Worm (Caenorhabditis elegans) whole organism, L4 larva: Measurements from ENCODE around the gene ZK550.6.

Source experiments
- D1046.2 ChIP-seq: fragments of 200-800 bp; sonication (Bioruptor generic); IDR thresholded peaks from 2 replicates; pipeline ENCODE4 v1.3.6; 2022; ENCODE audit warnings: missing genetic modification characterization, missing compliant biosample characterization
- F10B5.3 ChIP-seq: sonication (generic microtip); optimal IDR thresholded peaks from 2 replicates; lab custom pipeline; 2016; ENCODE audit warnings: mild to moderate bottlenecking, missing genetic modification characterization, missing compliant biosample characterization
- F44E2.7 ChIP-seq: fragments of 200-800 bp; sonication (Bioruptor generic); IDR thresholded peaks from 2 replicates; pipeline ENCODE4 v2.1.2; 2022; ENCODE audit warnings: missing genetic modification characterization, missing compliant biosample characterization
- F49E8.2 ChIP-seq: sonication (generic microtip); optimal IDR thresholded peaks from 2 replicates; lab custom pipeline; 2016; ENCODE audit warnings: missing compliant biosample characterization, mild to moderate bottlenecking, missing genetic modification characterization, borderline replicate concordance
- T26A8.4 ChIP-seq: fragments of 200-800 bp; sonication (Bioruptor generic); IDR thresholded peaks from 2 replicates; pipeline ENCODE4 v1.3.6; 2022; ENCODE audit warnings: missing genetic modification characterization, missing compliant biosample characterization
- Y105C5A.15 ChIP-seq: fragments of 200-800 bp; sonication (Bioruptor generic); IDR thresholded peaks from 2 replicates; pipeline ENCODE4 v1.3.6; 2022; ENCODE audit warnings: missing genetic modification characterization, missing compliant biosample characterization
- aha-1 ChIP-seq: fragments of 150-350 bp; peaks from one replicate; lab custom pipeline; 2014; ENCODE audit warnings: missing biosample characterization, missing genetic modification characterization
- aly-2 ChIP-seq: sonication (generic microtip); optimal IDR thresholded peaks from 2 replicates; lab custom pipeline; 2018; ENCODE audit warnings: missing biosample characterization, missing genetic modification characterization
- arid-1 ChIP-seq: fragments of 200-800 bp; sonication (Bioruptor generic); conservative IDR thresholded peaks from 2 replicates; pipeline ENCODE4 v1.3.6; 2022; ENCODE audit warnings: missing genetic modification reagents, missing genetic modification characterization, missing compliant biosample characterization
- ceh-44 ChIP-seq: fragments of 200-800 bp; sonication (Bioruptor generic); IDR thresholded peaks from 2 replicates; pipeline ENCODE4 v1.3.6; 2022; ENCODE audit warnings: missing genetic modification reagents, missing genetic modification characterization, missing compliant biosample characterization
- ctbp-1 ChIP-seq: fragments of 200-800 bp; sonication (Bioruptor generic); IDR thresholded peaks from 2 replicates; pipeline ENCODE4 v1.3.6; 2022; ENCODE audit warnings: missing genetic modification reagents, missing genetic modification characterization, missing compliant biosample characterization
- daf-12 ChIP-seq: fragments of 150-350 bp; optimal IDR thresholded peaks from 2 replicates; lab custom pipeline; 2014; ENCODE audit warnings: missing biosample characterization, missing genetic modification reagents, missing genetic modification characterization
- daf-16 ChIP-seq, 3 experiments: sonication (generic microtip); optimal IDR thresholded peaks; 2 replicates each; lab custom pipeline; 2016 to 2017; ENCODE audit warnings: missing genetic modification characterization in 3 of 3, missing genetic modification reagents in 3 of 3, mild to moderate bottlenecking in 2 of 3, missing compliant biosample characterization in 2 of 3, missing biosample characterization in 1 of 3, moderate library complexity in 1 of 3
- daf-19 ChIP-seq: fragments of 200-800 bp; sonication (Bioruptor generic); conservative IDR thresholded peaks from 2 replicates; pipeline ENCODE4 v1.3.6; 2022; ENCODE audit warnings: missing genetic modification characterization, missing compliant biosample characterization
- daf-8 ChIP-seq: fragments of 200-800 bp; sonication (Bioruptor generic); IDR thresholded peaks from 2 replicates; pipeline ENCODE4 v1.3.6; 2022; ENCODE audit warnings: missing genetic modification characterization, missing compliant biosample characterization
- dmd-6 ChIP-seq: fragments of 200-800 bp; sonication (Bioruptor generic); IDR thresholded peaks from 2 replicates; pipeline ENCODE4 v1.3.6; 2022; ENCODE audit warnings: missing genetic modification reagents, missing genetic modification characterization, missing compliant biosample characterization
- dmd-9 ChIP-seq: fragments of 200-800 bp; sonication (Bioruptor generic); IDR thresholded peaks from 2 replicates; pipeline ENCODE4 v1.3.6; 2022; ENCODE audit warnings: missing genetic modification reagents, missing genetic modification characterization, missing compliant biosample characterization
- duxl-1 ChIP-seq: sonication (generic microtip); optimal IDR thresholded peaks from 2 replicates; lab custom pipeline; 2016; ENCODE audit warnings: mild to moderate bottlenecking, missing genetic modification characterization, moderate library complexity, missing compliant biosample characterization; ENCODE audit not compliant: poor library complexity
- egl-43 ChIP-seq: fragments of 200-800 bp; sonication (Bioruptor generic); IDR thresholded peaks from 2 replicates; pipeline ENCODE4 v1.3.6; 2022; ENCODE audit warnings: missing genetic modification reagents, missing genetic modification characterization, missing compliant biosample characterization
- hif-1 ChIP-seq, 2 experiments: sonication (generic microtip); optimal IDR thresholded peaks; 2 replicates each; lab custom pipeline; 2016 to 2017; ENCODE audit warnings: missing compliant biosample characterization in 2 of 2, missing genetic modification characterization in 2 of 2, missing genetic modification reagents in 2 of 2, missing genotype in 2 of 2, mild to moderate bottlenecking in 1 of 2
- lin-1 ChIP-seq: fragments of 200-800 bp; sonication (Bioruptor generic); IDR thresholded peaks from 2 replicates; pipeline ENCODE4 v1.3.6; 2022; ENCODE audit warnings: missing genetic modification reagents, missing genetic modification characterization, missing compliant biosample characterization
- lin-13 ChIP-seq: fragments of 150-350 bp; optimal IDR thresholded peaks from 2 replicates; lab custom pipeline; 2014; ENCODE audit warnings: missing biosample characterization, missing genetic modification reagents, missing genetic modification characterization
- lin-38 ChIP-seq: fragments of 200-800 bp; sonication (Bioruptor generic); IDR thresholded peaks from 2 replicates; pipeline ENCODE4 v1.3.6; 2022; ENCODE audit warnings: missing genetic modification reagents, missing genetic modification characterization, missing compliant biosample characterization
- lsy-2 ChIP-seq, 2 experiments: fragments of 150-350 bp in 1 of 2; sonication (generic microtip) in 1 of 2; optimal IDR thresholded peaks; 2 replicates each; lab custom pipeline; 2014 to 2017; ENCODE audit warnings: missing biosample characterization in 2 of 2, missing genetic modification characterization in 2 of 2
- madf-5 ChIP-seq, 2 experiments: fragments of 200-800 bp; sonication (Bioruptor generic); IDR thresholded peaks; 2 replicates each; pipeline ENCODE4 v1.3.6; 2022; ENCODE audit warnings: missing compliant biosample characterization in 2 of 2, missing genetic modification characterization in 2 of 2
- mdt-29 ChIP-seq: fragments of 200-800 bp; sonication (Bioruptor generic); IDR thresholded peaks from 2 replicates; pipeline ENCODE4 v1.3.6; 2022; ENCODE audit warnings: missing genetic modification reagents, missing genetic modification characterization, missing compliant biosample characterization
- mep-1 ChIP-seq: fragments of 150-350 bp; sonication (generic microtip); optimal IDR thresholded peaks from 3 replicates; lab custom pipeline; 2014; ENCODE audit warnings: missing biosample characterization, missing genetic modification characterization
- nhr-102 ChIP-seq: sonication (generic microtip); optimal IDR thresholded peaks from 2 replicates; lab custom pipeline; 2016; ENCODE audit warnings: mild to moderate bottlenecking, missing genetic modification characterization, moderate library complexity, missing compliant biosample characterization
- nhr-111 ChIP-seq: fragments of 200-800 bp; sonication (Bioruptor generic); optimal IDR thresholded peaks from 2 replicates; lab custom pipeline; 2018; ENCODE audit warnings: mild to moderate bottlenecking, missing genetic modification characterization, missing compliant biosample characterization
- pha-4 ChIP-seq, 2 experiments: fragments of 150-350 bp in 1 of 2; fragments of 200-800 bp in 1 of 2; sonication (Bioruptor generic) in 1 of 2; IDR thresholded peaks in 1 of 2; optimal IDR thresholded peaks in 1 of 2; 2 replicates each; pipeline versions ENCODE4 v1.3.6 to Lab custom; 2014 to 2022; ENCODE audit warnings: missing genetic modification characterization in 2 of 2, missing genetic modification reagents in 2 of 2, missing biosample characterization in 1 of 2, missing compliant biosample characterization in 1 of 2
- php-3 ChIP-seq: fragments of 200-800 bp; sonication (Bioruptor generic); IDR thresholded peaks from 2 replicates; pipeline ENCODE4 v1.3.6; 2022; ENCODE audit warnings: missing genetic modification reagents, missing genetic modification characterization, missing compliant biosample characterization
- rbr-2 ChIP-seq: sonication (generic microtip); optimal IDR thresholded peaks from 2 replicates; lab custom pipeline; 2016; ENCODE audit warnings: missing genotype, missing genetic modification characterization, missing compliant biosample characterization
- saeg-2 ChIP-seq: fragments of 200-800 bp; sonication (Bioruptor generic); IDR thresholded peaks from 2 replicates; pipeline ENCODE4 v1.3.6; 2022; ENCODE audit warnings: missing genetic modification reagents, missing genetic modification characterization, missing compliant biosample characterization
- set-16 ChIP-seq: fragments of 200-800 bp; sonication (Bioruptor generic); IDR thresholded peaks from 2 replicates; pipeline ENCODE4 v1.3.6; 2022; ENCODE audit warnings: missing genetic modification reagents, missing genetic modification characterization, missing compliant biosample characterization
- snpc-1.2 ChIP-seq: fragments of 200-800 bp; sonication (Bioruptor generic); IDR thresholded peaks from 2 replicates; pipeline ENCODE4 v1.3.6; 2022; ENCODE audit warnings: missing genetic modification reagents, missing genetic modification characterization, missing compliant biosample characterization
- tag-97 ChIP-seq: fragments of 200-800 bp; sonication (Bioruptor generic); IDR thresholded peaks from 2 replicates; pipeline ENCODE4 v1.3.6; 2022; ENCODE audit warnings: missing genetic modification characterization, missing compliant biosample characterization
- tra-1 ChIP-seq: fragments of 200-800 bp; sonication (Bioruptor generic); IDR thresholded peaks from 2 replicates; pipeline ENCODE4 v1.3.6; 2022; ENCODE audit warnings: missing genetic modification reagents, missing genetic modification characterization, missing compliant biosample characterization
- unc-39 ChIP-seq: sonication (generic microtip); optimal IDR thresholded peaks from 2 replicates; lab custom pipeline; 2017; ENCODE audit warnings: missing biosample characterization, missing genetic modification characterization
- zfp-3 ChIP-seq: fragments of 200-800 bp; sonication (Bioruptor generic); conservative IDR thresholded peaks from 2 replicates; pipeline ENCODE4 v1.3.6; 2022; ENCODE audit warnings: missing genetic modification reagents, missing genetic modification characterization, missing compliant biosample characterization

Gene ZK550.6

ce11 chrIV:17279592-17280440 is 17.5 kb upstream of the ZK550.6 start:
- no peak for TF ChIP-seq F10B5.3 (tag; lab: Kevin White, UChicago)
- no peak for TF ChIP-seq hif-1 (tag; optimal IDR thresholded peaks at IDR 0.05; lab: Kevin White, UChicago)
- no peak for TF ChIP-seq tag-97 (GFP tag; lab: Robert Waterston, UW)
- no peak for TF ChIP-seq nhr-102
- TF ChIP-seq tra-1 (GFP tag; lab: Robert Waterston, UW), result 0 out of 2 replicates have a peak, but pooled peaks have one; percentile 4
- TF ChIP-seq dmd-6, result no peak
- TF ChIP-seq mep-1 (tag; lab: Kevin White, UChicago), result peak; percentile 14
- peak; percentile 74 for TF ChIP-seq lin-1 (GFP tag; lab: Robert Waterston, UW)
- no peak for TF ChIP-seq arid-1 (GFP tag; lab: Robert Waterston, UW)
- no peak for TF ChIP-seq daf-8 (GFP tag; lab: Robert Waterston, UW)
- no peak for TF ChIP-seq nhr-111 (GFP tag; lab: Kevin White, UChicago)
- no peak for TF ChIP-seq dmd-9
- TF ChIP-seq saeg-2, result 0 out of 2 replicates have a peak, but pooled peaks have one; percentile 32
- peak; percentile 34; the same call in 1 of the 2 replicates for TF ChIP-seq php-3 (GFP tag; lab: Robert Waterston, UW)
- peak; percentile 75 for TF ChIP-seq snpc-1.2 (GFP tag; lab: Robert Waterston, UW)
- peak; percentile 73 for TF ChIP-seq pha-4 (GFP tag; IDR thresholded peaks at IDR 0.05; lab: Robert Waterston, UW)
- TF ChIP-seq pha-4 (tag; optimal IDR thresholded peaks at IDR 0.05; lab: Kevin White, UChicago), result no peak
- TF ChIP-seq aly-2 (tag; lab: Kevin White, UChicago), result peak; percentile 81
- TF ChIP-seq unc-39 (tag; lab: Kevin White, UChicago), result no peak
- TF ChIP-seq daf-12, result no peak
- no peak; the same call in 1 of the 2 replicates for TF ChIP-seq D1046.2 (GFP tag; lab: Robert Waterston, UW)
- no peak for TF ChIP-seq daf-16 (GFP tag; optimal IDR thresholded peaks at IDR 0.05; lab: Kevin White, UChicago)
- peak; percentile 12 for TF ChIP-seq daf-16 (tag; optimal IDR thresholded peaks at IDR 0.05; lab: Kevin White, UChicago)
- no peak for TF ChIP-seq rbr-2
- TF ChIP-seq mdt-29 (GFP tag; lab: Robert Waterston, UW), result 0 out of 2 replicates have a peak, but pooled peaks have one; percentile 7
- TF ChIP-seq lin-13 (GFP tag; lab: Kevin White, UChicago), result peak; percentile 17
- peak; percentile 49; the same call in 1 of the 2 replicates for TF ChIP-seq daf-19 (GFP tag; lab: Robert Waterston, UW)
- peak in 1 of 2 experiments; percentile 41 for TF ChIP-seq lsy-2 (tag; optimal IDR thresholded peaks at IDR 0.05; lab: Kevin White, UChicago)
- TF ChIP-seq F49E8.2, result peak; percentile 37
- TF ChIP-seq aha-1, result peak; percentile 36
- peak; percentile 34; the same call in 1 of the 2 replicates for TF ChIP-seq ctbp-1 (GFP tag; lab: Robert Waterston, UW)
- peak; percentile 15; the same call in 1 of the 2 replicates for TF ChIP-seq Y105C5A.15 (GFP tag; lab: Robert Waterston, UW)
- TF ChIP-seq duxl-1 (tag; lab: Kevin White, UChicago), result no peak
- TF ChIP-seq set-16 (GFP tag; lab: Robert Waterston, UW), result peak; percentile 59; the same call in 1 of the 2 replicates
- TF ChIP-seq egl-43, result 0 out of 2 replicates have a peak, but pooled peaks have one; percentile 50
- TF ChIP-seq zfp-3, result peak; percentile 59; the same call in 1 of the 2 replicates
- peak; percentile 24; the same call in 1 of the 2 replicates for TF ChIP-seq T26A8.4 (GFP tag; lab: Robert Waterston, UW)
- TF ChIP-seq F44E2.7 (GFP tag; lab: Robert Waterston, UW), result peak; percentile 19; the same call in 1 of the 2 replicates
- peak; percentile 27; the same call in 1 of the 2 replicates for TF ChIP-seq lin-38 (GFP tag; lab: Robert Waterston, UW)
- TF ChIP-seq ceh-44 (GFP tag; lab: Robert Waterston, UW), result no peak
- peak in 1 of 2 experiments; percentile 18; a peak in 1 of 4 replicates for TF ChIP-seq madf-5 (GFP tag; IDR thresholded peaks at IDR 0.05; lab: Robert Waterston, UW)
- TF ChIP-seq, all 104 proteins: peak for 24
